Worm (Caenorhabditis elegans) whole organism, L4 larva: ENCODE results near the gene ZC155.2.

Experiments used
- R02D3.7 ChIP-seq: fragments of 150-350 bp; sonication (generic microtip); optimal IDR thresholded peaks from 3 replicates; lab custom pipeline; 2014; ENCODE audit warnings: missing biosample characterization, missing genetic modification characterization
- ceh-32 ChIP-seq: sonication (generic microtip); optimal IDR thresholded peaks from 2 replicates; lab custom pipeline; 2016; ENCODE audit warnings: mild to moderate bottlenecking, missing genetic modification characterization, missing compliant biosample characterization; ENCODE audit not compliant: poor library complexity
- ceh-82 ChIP-seq: sonication (generic microtip); optimal IDR thresholded peaks from 2 replicates; lab custom pipeline; 2017; ENCODE audit warnings: missing biosample characterization, missing genetic modification characterization
- fos-1 ChIP-seq: fragments of 150-350 bp; optimal IDR thresholded peaks from 2 replicates; lab custom pipeline; 2014; ENCODE audit warnings: missing biosample characterization, missing genetic modification characterization
- gei-8 ChIP-seq: fragments of 200-800 bp; sonication (Bioruptor generic); optimal IDR thresholded peaks from 2 replicates; lab custom pipeline; 2018; ENCODE audit warnings: mild to moderate bottlenecking, missing genetic modification characterization, missing compliant biosample characterization
- hmg-1.1 ChIP-seq: fragments of 200-800 bp; sonication (Bioruptor generic); IDR thresholded peaks from 2 replicates; pipeline ENCODE4 v1.3.6; 2022; ENCODE audit warnings: missing genetic modification reagents, missing genetic modification characterization, missing compliant biosample characterization
- lim-7 ChIP-seq: fragments of 200-800 bp; sonication (Bioruptor generic); IDR thresholded peaks from 2 replicates; pipeline ENCODE4 v1.3.6; 2022; ENCODE audit warnings: missing genetic modification characterization, missing compliant biosample characterization
- lir-3 ChIP-seq: sonication (generic microtip); optimal IDR thresholded peaks from 2 replicates; lab custom pipeline; 2016; ENCODE audit warnings: mild to moderate bottlenecking, missing genetic modification characterization, missing compliant biosample characterization
- nhr-10 ChIP-seq: fragments of 150-350 bp; optimal IDR thresholded peaks from 2 replicates; lab custom pipeline; 2014; ENCODE audit warnings: missing biosample characterization, missing genetic modification characterization
- nhr-237 ChIP-seq: sonication (generic microtip); optimal IDR thresholded peaks from 2 replicates; lab custom pipeline; 2017; ENCODE audit warnings: missing biosample characterization, missing genetic modification characterization
- pha-4 ChIP-seq, 2 experiments: fragments of 150-350 bp in 1 of 2; fragments of 200-800 bp in 1 of 2; sonication (Bioruptor generic) in 1 of 2; IDR thresholded peaks in 1 of 2; optimal IDR thresholded peaks in 1 of 2; 2 replicates each; pipeline versions ENCODE4 v1.3.6 to Lab custom; 2014 to 2022; ENCODE audit warnings: missing genetic modification characterization in 2 of 2, missing genetic modification reagents in 2 of 2, missing biosample characterization in 1 of 2, missing compliant biosample characterization in 1 of 2
- snpc-1.2 ChIP-seq: fragments of 200-800 bp; sonication (Bioruptor generic); IDR thresholded peaks from 2 replicates; pipeline ENCODE4 v1.3.6; 2022; ENCODE audit warnings: missing genetic modification reagents, missing genetic modification characterization, missing compliant biosample characterization
- ztf-11 ChIP-seq: fragments of 150-350 bp; optimal IDR thresholded peaks from 2 replicates; lab custom pipeline; 2014; ENCODE audit warnings: missing biosample characterization, missing genetic modification characterization

DNA sequence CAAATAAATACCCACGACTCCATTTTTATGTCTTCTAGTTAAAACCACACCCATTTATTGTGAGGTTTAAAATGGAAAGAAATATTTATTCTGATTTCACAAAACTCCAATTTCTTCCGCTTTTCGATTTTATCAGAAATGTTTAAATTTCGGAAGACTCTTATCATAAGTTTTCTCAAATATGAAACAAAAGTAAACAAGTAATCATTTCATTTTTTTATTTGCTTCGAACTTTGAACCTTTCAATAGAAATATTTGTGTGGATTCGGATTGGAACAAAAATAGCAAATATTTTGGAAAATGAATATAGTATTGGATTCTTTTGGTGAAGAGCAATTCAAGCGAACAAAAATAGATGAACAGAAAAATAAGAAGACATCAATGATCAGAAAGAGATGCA, 3.0 kb downstream of the ZC155.2 start:
- TF ChIP-seq lir-3 (tag; lab: Kevin White, UChicago): no peak
- TF ChIP-seq snpc-1.2 (GFP tag; lab: Robert Waterston, UW): no peak
- TF ChIP-seq nhr-10: no peak
- no peak for TF ChIP-seq gei-8
- no peak for TF ChIP-seq nhr-237 (tag; lab: Kevin White, UChicago)
- TF ChIP-seq lim-7: no peak
- TF ChIP-seq hmg-1.1 (GFP tag; lab: Robert Waterston, UW): no peak
- TF ChIP-seq R02D3.7 (tag; lab: Kevin White, UChicago): no peak
- TF ChIP-seq ceh-32 (tag; lab: Kevin White, UChicago): no peak
- TF ChIP-seq fos-1 (tag; lab: Kevin White, UChicago): no peak
- TF ChIP-seq ztf-11 (tag; lab: Kevin White, UChicago): no peak
- TF ChIP-seq ceh-82: no peak
- TF ChIP-seq pha-4 (GFP tag; IDR thresholded peaks at IDR 0.05; lab: Robert Waterston, UW): no peak
- no peak for TF ChIP-seq pha-4 (tag; optimal IDR thresholded peaks at IDR 0.05; lab: Kevin White, UChicago)
